Worm (Caenorhabditis elegans): ENCODE measurements around the gene enee-1.

- TF ChIP-seq fkh-10 (GFP tag; optimal IDR thresholded peaks at IDR 0.05) (no peak), Y22D7AL.16 (tag; optimal IDR thresholded peaks at IDR 0.05) (no peak), ceh-19 (GFP tag; optimal IDR thresholded peaks at IDR 0.05) (no peak), nhr-11 (tag; optimal IDR thresholded peaks at IDR 0.05) (no peak), lin-11 (tag; optimal IDR thresholded peaks at IDR 0.05) (no peak)
Observed at ce11 chrII:43640-44039, 19.2 kb downstream of the enee-1 start, which contains the start of gene nfyc-1.

Data from whole organism, late embryonic.